ENCODE assay signal across 1 fruit fly cellular context in genomic region chrX:9554346-9554808, dm6.
TF ChIP-seq lines count a peak whose summit lies in the region.

Gene RpS28b, plus strand, starts transcription at chrX:9554623.

TF ChIP-seq in whole organism, embryonic, 481 proteins besides CTCF, POLR2A, EP300 and RAD21 (continued from another document and continues in another):
- TF ChIP-seq gt (GFP tag; IDR thresholded peaks at IDR 0.05; lab: Robert Waterston, UW): peak; percentile 81
- TF ChIP-seq Chrac-16 (GFP tag; optimal IDR thresholded peaks at IDR 0.05; lab: Kevin White, UChicago): peak; percentile 17
- TF ChIP-seq Nf-YC (tag; optimal IDR thresholded peaks at IDR 0.05; lab: Kevin White, UChicago): peak; percentile 48
- TF ChIP-seq Dbx (GFP tag; IDR thresholded peaks at IDR 0.05; lab: Robert Waterston, UW): peak; percentile 94
- peak; percentile 66 for TF ChIP-seq CG6689 (GFP tag; IDR thresholded peaks at IDR 0.05; lab: Robert Waterston, UW)
- peak; percentile 90 for TF ChIP-seq CG2875 (GFP tag; optimal IDR thresholded peaks at IDR 0.05; lab: Kevin White, UChicago)
- TF ChIP-seq CG2889 (GFP tag; IDR thresholded peaks at IDR 0.05; lab: Robert Waterston, UW): peak; percentile 82
- TF ChIP-seq CG11398 (GFP tag; optimal IDR thresholded peaks at IDR 0.05; lab: Kevin White, UChicago): peak; percentile 90
- no peak for TF ChIP-seq CG1832 (GFP tag; optimal IDR thresholded peaks at IDR 0.05; lab: Kevin White, UChicago)
- peak; percentile 73 for TF ChIP-seq CG10321 (GFP tag; IDR thresholded peaks at IDR 0.05; lab: Robert Waterston, UW)
- TF ChIP-seq Bdp1 (GFP tag; optimal IDR thresholded peaks at IDR 0.05; lab: Kevin White, UChicago): peak; percentile 76
- TF ChIP-seq zf30C (GFP tag; optimal IDR thresholded peaks at IDR 0.05; lab: Kevin White, UChicago): peak; percentile 61
- TF ChIP-seq H2.0 (GFP tag; IDR thresholded peaks at IDR 0.05; lab: Robert Waterston, UW): peak; percentile 88
- TF ChIP-seq CG34376 (GFP tag; optimal IDR thresholded peaks at IDR 0.05; lab: Kevin White, UChicago): peak; percentile 98
- TF ChIP-seq ro (GFP tag; IDR thresholded peaks at IDR 0.05; lab: Robert Waterston, UW): peak; percentile 81
- peak; percentile 63 for TF ChIP-seq CG14710 (tag; optimal IDR thresholded peaks at IDR 0.05; lab: Kevin White, UChicago)
- peak; percentile 61 to 71 for TF ChIP-seq bsh (GFP tag; optimal IDR thresholded peaks at IDR 0.05; lab: Kevin White, UChicago)
- TF ChIP-seq zen2 (GFP tag; IDR thresholded peaks at IDR 0.05; lab: Robert Waterston, UW; ENCODE audit: partially characterized antibody): peak; percentile 44; the same call in 2 of the 3 replicates
- TF ChIP-seq Neu2 (GFP tag; optimal IDR thresholded peaks at IDR 0.05; lab: Kevin White, UChicago; ENCODE audit: borderline replicate concordance): peak; percentile 60
- peak; percentile 66; the same call in 1 of the 2 replicates for TF ChIP-seq aop (GFP tag; IDR thresholded peaks at IDR 0.05; lab: Robert Waterston, UW)
- peak; percentile 77 for TF ChIP-seq CG11696 (GFP tag; IDR thresholded peaks at IDR 0.05; lab: Robert Waterston, UW)
- peak; percentile 95 for TF ChIP-seq sr (GFP tag; IDR thresholded peaks at IDR 0.05; lab: Robert Waterston, UW)
- TF ChIP-seq CG10462 (GFP tag; optimal IDR thresholded peaks at IDR 0.05; lab: Kevin White, UChicago): no peak
- TF ChIP-seq CG18599 (GFP tag; optimal IDR thresholded peaks at IDR 0.05; lab: Kevin White, UChicago): peak; percentile 87
- TF ChIP-seq HHEX (GFP tag; optimal IDR thresholded peaks at IDR 0.05; lab: Kevin White, UChicago): peak; percentile 95
- peak; percentile 87 for TF ChIP-seq CG9817 (tag; optimal IDR thresholded peaks at IDR 0.05; lab: Kevin White, UChicago)
- TF ChIP-seq Asciz (GFP tag; optimal IDR thresholded peaks at IDR 0.05; lab: Kevin White, UChicago): peak; percentile 86
- peak; percentile 83 for TF ChIP-seq CG15269 (tag; optimal IDR thresholded peaks at IDR 0.05; lab: Kevin White, UChicago)
- TF ChIP-seq Mes4 (GFP tag; optimal IDR thresholded peaks at IDR 0.05; lab: Kevin White, UChicago): peak; percentile 95
- TF ChIP-seq Aef1 (GFP tag; IDR thresholded peaks at IDR 0.05; lab: Robert Waterston, UW): peak; percentile 89
- TF ChIP-seq CG2712 (tag; optimal IDR thresholded peaks at IDR 0.05; lab: Kevin White, UChicago): peak; percentile 67
- TF ChIP-seq TFAM (GFP tag; optimal IDR thresholded peaks at IDR 0.05; lab: Kevin White, UChicago): peak; percentile 66
- TF ChIP-seq Usf (GFP tag; optimal IDR thresholded peaks at IDR 0.05; lab: Kevin White, UChicago): peak; percentile 85
- TF ChIP-seq Side (GFP tag; optimal IDR thresholded peaks at IDR 0.05; lab: Kevin White, UChicago): peak; percentile 92
- peak; percentile 100 for TF ChIP-seq HLHmδ (GFP tag; optimal IDR thresholded peaks at IDR 0.05; lab: Kevin White, UChicago)
- no peak for TF ChIP-seq hkb (optimal IDR thresholded peaks at IDR 0.05; lab: Kevin White, UChicago)
- peak; percentile 81 for TF ChIP-seq hkb (GFP tag; IDR thresholded peaks at IDR 0.05; lab: Robert Waterston, UW)
- peak; percentile 83 for TF ChIP-seq CG4854 (GFP tag; optimal IDR thresholded peaks at IDR 0.05; lab: Kevin White, UChicago)
- TF ChIP-seq phol (tag; optimal IDR thresholded peaks at IDR 0.05; lab: Kevin White, UChicago): peak; percentile 72
- no peak for TF ChIP-seq tll (GFP tag; optimal IDR thresholded peaks at IDR 0.05; lab: Kevin White, UChicago)
- TF ChIP-seq CG7963 (GFP tag; IDR thresholded peaks at IDR 0.05; lab: Robert Waterston, UW; ENCODE audit: partially characterized antibody): peak; percentile 77
- TF ChIP-seq CG8478 (optimal IDR thresholded peaks at IDR 0.05; lab: Kevin White, UChicago): no peak
- no peak for TF ChIP-seq Blimp-1 (GFP tag; optimal IDR thresholded peaks at IDR 0.05; lab: Kevin White, UChicago)
- TF ChIP-seq Ada2b (GFP tag; IDR thresholded peaks at IDR 0.05; lab: Robert Waterston, UW): peak; percentile 73
- peak; percentile 95 for TF ChIP-seq bcd (GFP tag; optimal IDR thresholded peaks at IDR 0.05; lab: Kevin White, UChicago)
- TF ChIP-seq NFAT (GFP tag; IDR thresholded peaks at IDR 0.05; lab: Robert Waterston, UW): peak; percentile 97
- TF ChIP-seq CG8388 (GFP tag; optimal IDR thresholded peaks at IDR 0.05; lab: Kevin White, UChicago): peak; percentile 54
- no peak for TF ChIP-seq CG12769 (tag; optimal IDR thresholded peaks at IDR 0.05; lab: Kevin White, UChicago)
- peak; percentile 75 for TF ChIP-seq CG12236 (GFP tag; optimal IDR thresholded peaks at IDR 0.05; lab: Kevin White, UChicago)
- peak; percentile 91 for TF ChIP-seq kni (GFP tag; optimal IDR thresholded peaks at IDR 0.05; lab: Kevin White, UChicago)
- peak; percentile 66 for TF ChIP-seq fd96Cb (tag; optimal IDR thresholded peaks at IDR 0.05; lab: Kevin White, UChicago)
- TF ChIP-seq CG12744 (GFP tag; optimal IDR thresholded peaks at IDR 0.05; lab: Kevin White, UChicago): peak; percentile 69
- peak; percentile 90 for TF ChIP-seq CG3281 (GFP tag; optimal IDR thresholded peaks at IDR 0.05; lab: Kevin White, UChicago)
- TF ChIP-seq jing (GFP tag; optimal IDR thresholded peaks at IDR 0.05; lab: Kevin White, UChicago): peak; percentile 66
- TF ChIP-seq CG15696 (tag; optimal IDR thresholded peaks at IDR 0.05; lab: Kevin White, UChicago): peak; percentile 10
- TF ChIP-seq CG12104 (GFP tag; optimal IDR thresholded peaks at IDR 0.05; lab: Kevin White, UChicago): peak; percentile 76
- TF ChIP-seq D (optimal IDR thresholded peaks at IDR 0.05; lab: Kevin White, UChicago): no peak
- peak; percentile 81 for TF ChIP-seq D (GFP tag; optimal IDR thresholded peaks at IDR 0.05; lab: Kevin White, UChicago)
- TF ChIP-seq CG5180 (GFP tag; optimal IDR thresholded peaks at IDR 0.05; lab: Kevin White, UChicago): peak; percentile 82
- TF ChIP-seq klu (GFP tag; IDR thresholded peaks at IDR 0.05; lab: Robert Waterston, UW): peak; percentile 69
- TF ChIP-seq CG10209 (GFP tag; optimal IDR thresholded peaks at IDR 0.05; lab: Kevin White, UChicago): peak; percentile 92
- peak; percentile 57 for TF ChIP-seq CG13287 (GFP tag; IDR thresholded peaks at IDR 0.05; lab: Robert Waterston, UW; ENCODE audit: partially characterized antibody)
- peak; percentile 92 for TF ChIP-seq Gug (GFP tag; IDR thresholded peaks at IDR 0.05; lab: Robert Waterston, UW)
- peak; percentile 69 for TF ChIP-seq Drgx (GFP tag; IDR thresholded peaks at IDR 0.05; lab: Robert Waterston, UW)
- peak; percentile 52 for TF ChIP-seq Nf-YB (GFP tag; optimal IDR thresholded peaks at IDR 0.05; lab: Kevin White, UChicago)
- no peak for TF ChIP-seq CG11504 (tag; optimal IDR thresholded peaks at IDR 0.05; lab: Kevin White, UChicago)
- peak; percentile 44 for TF ChIP-seq trem (tag; optimal IDR thresholded peaks at IDR 0.05; lab: Kevin White, UChicago)
- TF ChIP-seq CG34224 (GFP tag; IDR thresholded peaks at IDR 0.05; lab: Robert Waterston, UW; ENCODE audit: partially characterized antibody): peak; percentile 57
- peak; percentile 88 for TF ChIP-seq Sox100B (GFP tag; optimal IDR thresholded peaks at IDR 0.05; lab: Kevin White, UChicago)
- TF ChIP-seq CG7271 (tag; optimal IDR thresholded peaks at IDR 0.05; lab: Kevin White, UChicago): peak; percentile 82
- TF ChIP-seq B-H1 (GFP tag; IDR thresholded peaks at IDR 0.05; lab: Robert Waterston, UW): peak; percentile 84; the same call in 2 of the 3 replicates
- peak; percentile 85 for TF ChIP-seq HLH3B (GFP tag; IDR thresholded peaks at IDR 0.05; lab: Robert Waterston, UW)
- peak; percentile 92 for TF ChIP-seq NK7.1 (GFP tag; optimal IDR thresholded peaks at IDR 0.05; lab: Kevin White, UChicago)
- peak; percentile 86 for TF ChIP-seq Antp (GFP tag; optimal IDR thresholded peaks at IDR 0.05; lab: Kevin White, UChicago)
- no peak for TF ChIP-seq CG3065 (GFP tag; optimal IDR thresholded peaks at IDR 0.05; lab: Kevin White, UChicago)
- TF ChIP-seq sc (optimal IDR thresholded peaks at IDR 0.05; lab: Kevin White, UChicago): no peak
- peak; percentile 82 for TF ChIP-seq sc (GFP tag; optimal IDR thresholded peaks at IDR 0.05; lab: Kevin White, UChicago)
- TF ChIP-seq disco-r (GFP tag; optimal IDR thresholded peaks at IDR 0.05; lab: Kevin White, UChicago): peak; percentile 82
- peak; percentile 95 for TF ChIP-seq CG10543 (GFP tag; optimal IDR thresholded peaks at IDR 0.05; lab: Kevin White, UChicago)
- peak; percentile 70 for TF ChIP-seq nerfin-1 (tag; optimal IDR thresholded peaks at IDR 0.05; lab: Kevin White, UChicago)
- peak; percentile 72 to 74 for TF ChIP-seq Pdp1 (GFP tag; optimal IDR thresholded peaks at IDR 0.05; lab: Kevin White, UChicago)
- TF ChIP-seq CkIIα-i1 (GFP tag; IDR thresholded peaks at IDR 0.05; lab: Robert Waterston, UW): no peak
- peak; percentile 77 for TF ChIP-seq CG10565 (GFP tag; optimal IDR thresholded peaks at IDR 0.05; lab: Kevin White, UChicago)
- peak; percentile 90 for TF ChIP-seq nau (GFP tag; optimal IDR thresholded peaks at IDR 0.05; lab: Kevin White, UChicago)
- peak; percentile 79 for TF ChIP-seq CG3163 (GFP tag; optimal IDR thresholded peaks at IDR 0.05; lab: Kevin White, UChicago)
- peak; percentile 80 for TF ChIP-seq CG6654 (GFP tag; optimal IDR thresholded peaks at IDR 0.05; lab: Kevin White, UChicago)
- peak; percentile 90 for TF ChIP-seq Awh (GFP tag; IDR thresholded peaks at IDR 0.05; lab: Robert Waterston, UW)
- TF ChIP-seq CG16813 (GFP tag; IDR thresholded peaks at IDR 0.05; lab: Robert Waterston, UW; ENCODE audit: partially characterized antibody): peak; percentile 83
- peak; percentile 86 for TF ChIP-seq eyg (GFP tag; optimal IDR thresholded peaks at IDR 0.05; lab: Kevin White, UChicago)
- peak; percentile 79 for TF ChIP-seq org-1 (GFP tag; optimal IDR thresholded peaks at IDR 0.05; lab: Kevin White, UChicago)
- peak; percentile 95 for TF ChIP-seq B-H2 (GFP tag; optimal IDR thresholded peaks at IDR 0.05; lab: Kevin White, UChicago)
- peak; percentile 78 for TF ChIP-seq CG13894 (tag; optimal IDR thresholded peaks at IDR 0.05; lab: Kevin White, UChicago)
- TF ChIP-seq Dip2 (GFP tag; IDR thresholded peaks at IDR 0.05; lab: Robert Waterston, UW): no peak
- TF ChIP-seq tup (GFP tag; optimal IDR thresholded peaks at IDR 0.05; lab: Kevin White, UChicago): peak; percentile 46
- TF ChIP-seq danr (GFP tag; IDR thresholded peaks at IDR 0.05; lab: Robert Waterston, UW): peak; percentile 57; the same call in 1 of the 2 replicates
- peak; percentile 73 for TF ChIP-seq Max (GFP tag; optimal IDR thresholded peaks at IDR 0.05; lab: Kevin White, UChicago)
- peak; percentile 33; the same call in 1 of the 2 replicates for TF ChIP-seq Xrp1 (GFP tag; IDR thresholded peaks at IDR 0.05; lab: Robert Waterston, UW)
- peak; percentile 29 for TF ChIP-seq gem (tag; optimal IDR thresholded peaks at IDR 0.05; lab: Kevin White, UChicago)
- TF ChIP-seq CG9876 (GFP tag; optimal IDR thresholded peaks at IDR 0.05; lab: Kevin White, UChicago): peak; percentile 94
- TF ChIP-seq dan (GFP tag; IDR thresholded peaks at IDR 0.05; lab: Robert Waterston, UW): no peak
- TF ChIP-seq CG1603 (tag; optimal IDR thresholded peaks at IDR 0.05; lab: Kevin White, UChicago): peak; percentile 90
- TF ChIP-seq pita (GFP tag; optimal IDR thresholded peaks at IDR 0.05; lab: Kevin White, UChicago): no peak
- peak; percentile 43; the same call in 1 of the 2 replicates for TF ChIP-seq crol (GFP tag; IDR thresholded peaks at IDR 0.05; lab: Robert Waterston, UW)
- peak; percentile 84 for TF ChIP-seq p53 (GFP tag; optimal IDR thresholded peaks at IDR 0.05; lab: Kevin White, UChicago)
- TF ChIP-seq Kr (GFP tag; optimal IDR thresholded peaks at IDR 0.05; lab: Kevin White, UChicago): peak; percentile 72
- peak; percentile 68 for TF ChIP-seq CG10147 (GFP tag; optimal IDR thresholded peaks at IDR 0.05; lab: Kevin White, UChicago)
- peak; percentile 81 for TF ChIP-seq stc (GFP tag; IDR thresholded peaks at IDR 0.05; lab: Robert Waterston, UW)
- TF ChIP-seq Dref (GFP tag; IDR thresholded peaks at IDR 0.05; lab: Robert Waterston, UW): peak; percentile 97
- TF ChIP-seq Sry-δ (GFP tag; optimal IDR thresholded peaks at IDR 0.05; lab: Kevin White, UChicago): peak; percentile 78
- TF ChIP-seq tin (GFP tag; optimal IDR thresholded peaks at IDR 0.05; lab: Kevin White, UChicago): peak; percentile 73
- TF ChIP-seq CG10431 (GFP tag; optimal IDR thresholded peaks at IDR 0.05; lab: Kevin White, UChicago): peak; percentile 95
- TF ChIP-seq ham (GFP tag; IDR thresholded peaks at IDR 0.05; lab: Robert Waterston, UW): peak; percentile 86
- TF ChIP-seq CG7745 (tag; optimal IDR thresholded peaks at IDR 0.05; lab: Kevin White, UChicago): no peak
- peak; percentile 66; the same call in 2 of the 3 replicates for TF ChIP-seq mld (GFP tag; IDR thresholded peaks at IDR 0.05; lab: Robert Waterston, UW; ENCODE audit: partially characterized antibody)
- TF ChIP-seq pros (GFP tag; optimal IDR thresholded peaks at IDR 0.05; lab: Kevin White, UChicago): peak; percentile 10
- peak; percentile 40 for TF ChIP-seq CG13424 (tag; optimal IDR thresholded peaks at IDR 0.05; lab: Kevin White, UChicago)
- TF ChIP-seq Fer2 (tag; optimal IDR thresholded peaks at IDR 0.05; lab: Kevin White, UChicago): peak; percentile 83
- peak; percentile 51 for TF ChIP-seq Ssrp (tag; optimal IDR thresholded peaks at IDR 0.05; lab: Kevin White, UChicago)
- peak; percentile 66 for TF ChIP-seq ind (GFP tag; optimal IDR thresholded peaks at IDR 0.05; lab: Kevin White, UChicago)
- TF ChIP-seq CG14965 (GFP tag; optimal IDR thresholded peaks at IDR 0.05; lab: Kevin White, UChicago; ENCODE audit: borderline replicate concordance): peak; percentile 73
- peak; percentile 14; the same call in 1 of the 2 replicates for TF ChIP-seq sna (GFP tag; IDR thresholded peaks at IDR 0.05; lab: Robert Waterston, UW; ENCODE audit: partially characterized antibody)
- peak; percentile 89 for TF ChIP-seq slp2 (GFP tag; optimal IDR thresholded peaks at IDR 0.05; lab: Kevin White, UChicago)
- TF ChIP-seq CG3995 (GFP tag; optimal IDR thresholded peaks at IDR 0.05; lab: Kevin White, UChicago): peak; percentile 71
- peak; percentile 85 for TF ChIP-seq CG13624 (GFP tag; optimal IDR thresholded peaks at IDR 0.05; lab: Kevin White, UChicago)
- TF ChIP-seq CG12155 (GFP tag; optimal IDR thresholded peaks at IDR 0.05; lab: Kevin White, UChicago): peak; percentile 48
- TF ChIP-seq Hr78 (GFP tag; optimal IDR thresholded peaks at IDR 0.05; lab: Kevin White, UChicago): no peak
- peak; percentile 76 for TF ChIP-seq Hand (GFP tag; optimal IDR thresholded peaks at IDR 0.05; lab: Kevin White, UChicago)
- TF ChIP-seq CG14667 (GFP tag; IDR thresholded peaks at IDR 0.05; lab: Robert Waterston, UW): peak; percentile 85
- TF ChIP-seq E2f2 (GFP tag; IDR thresholded peaks at IDR 0.05; lab: Robert Waterston, UW): peak; percentile 41
- peak; percentile 88 for TF ChIP-seq pho (GFP tag; optimal IDR thresholded peaks at IDR 0.05; lab: Kevin White, UChicago)
